Worm (Caenorhabditis elegans): Measurements from ENCODE around the gene nspf-3.

- TF ChIP-seq tag-97 (GFP tag; IDR thresholded peaks at IDR 0.05) (no peak), snpc-4 (tag; optimal IDR thresholded peaks at IDR 0.05) (no peak), F37D6.2 (tag; optimal IDR thresholded peaks at IDR 0.05) (no peak), nhr-11 (tag; optimal IDR thresholded peaks at IDR 0.05) (no peak), zip-2 (tag; optimal IDR thresholded peaks at IDR 0.05) (no peak), lin-13 (GFP tag; optimal IDR thresholded peaks at IDR 0.05) (no peak), unc-62 (GFP tag; optimal IDR thresholded peaks at IDR 0.05 in 1 of 2) (no peak), unc-62 (tag; optimal IDR thresholded peaks at IDR 0.05) (no peak), pha-4 (GFP tag; IDR thresholded peaks at IDR 0.05) (no peak), pha-4 (tag; optimal IDR thresholded peaks at IDR 0.05) (no peak)
These were observed 45.2 kb upstream of the nspf-3 start, which contains the start of gene wdr-31 for ce11 chrII:2735192-2735591.
